Worm (Caenorhabditis elegans) whole organism, young adult: Measurements from ENCODE around the gene srh-275.

Source experiments
- B0336.3 ChIP-seq: fragments of 200-800 bp; sonication (Bioruptor generic); IDR thresholded peaks from 2 replicates; pipeline ENCODE4 v1.3.6; 2022; ENCODE audit warnings: missing genetic modification characterization, missing compliant biosample characterization
- F10E7.11 ChIP-seq: sonication (generic microtip); optimal IDR thresholded peaks from 2 replicates; lab custom pipeline; 2017; ENCODE audit warnings: mild to moderate bottlenecking, missing genetic modification characterization, moderate library complexity, missing compliant biosample characterization
- F57A8.1 ChIP-seq: fragments of 200-800 bp; sonication (Bioruptor generic); optimal IDR thresholded peaks from 2 replicates; lab custom pipeline; 2018; ENCODE audit warnings: mild to moderate bottlenecking, missing genetic modification characterization, moderate library complexity, missing compliant biosample characterization
- K11D2.4 ChIP-seq: fragments of 200-800 bp; sonication (Bioruptor generic); IDR thresholded peaks from 2 replicates; pipeline ENCODE4 v1.3.6; 2022; ENCODE audit warnings: missing genetic modification reagents, missing genetic modification characterization, missing compliant biosample characterization
- T26A5.8 ChIP-seq: sonication (generic microtip); optimal IDR thresholded peaks from 2 replicates; lab custom pipeline; 2016; ENCODE audit warnings: missing genetic modification characterization, missing compliant biosample characterization
- Y53F4B.3 ChIP-seq: fragments of 200-800 bp; sonication (Bioruptor generic); IDR thresholded peaks from 2 replicates; pipeline ENCODE4 v1.3.6; 2022; ENCODE audit warnings: missing genetic modification reagents, missing genetic modification characterization, missing compliant biosample characterization
- Y67H2A.10 ChIP-seq: fragments of 200-800 bp; sonication (Bioruptor generic); conservative IDR thresholded peaks from 2 replicates; pipeline ENCODE4 v1.3.6; 2022; ENCODE audit warnings: missing genetic modification reagents, missing genetic modification characterization, missing compliant biosample characterization
- akir-1 ChIP-seq: fragments of 200-800 bp; sonication (Bioruptor generic); optimal IDR thresholded peaks from 2 replicates; lab custom pipeline; 2018; ENCODE audit warnings: mild to moderate bottlenecking, missing genetic modification characterization, moderate library complexity, missing compliant biosample characterization
- aptf-3 ChIP-seq: fragments of 200-800 bp; sonication (Bioruptor generic); IDR thresholded peaks from 2 replicates; pipeline ENCODE4 v1.3.6; 2022; ENCODE audit warnings: missing genetic modification characterization, missing compliant biosample characterization
- atf-7 ChIP-seq: sonication (generic microtip); optimal IDR thresholded peaks from 2 replicates; lab custom pipeline; 2017; ENCODE audit warnings: mild to moderate bottlenecking, missing genetic modification characterization, missing compliant biosample characterization
- bed-2 ChIP-seq: fragments of 200-800 bp; sonication (Bioruptor generic); IDR thresholded peaks from 2 replicates; pipeline ENCODE4 v1.3.6; 2022; ENCODE audit warnings: missing genetic modification reagents, missing genetic modification characterization, missing compliant biosample characterization
- ccch-3 ChIP-seq: fragments of 200-800 bp; sonication (Bioruptor generic); optimal IDR thresholded peaks from 2 replicates; lab custom pipeline; 2018; ENCODE audit warnings: mild to moderate bottlenecking, missing genetic modification characterization, missing compliant biosample characterization
- cebp-1 ChIP-seq, 2 experiments: fragments of 200-800 bp in 1 of 2; sonication (Bioruptor generic) in 1 of 2; sonication (generic microtip) in 1 of 2; IDR thresholded peaks in 1 of 2; optimal IDR thresholded peaks in 1 of 2; 2 replicates each; pipeline versions ENCODE4 v1.3.6 to Lab custom; 2017 to 2022; ENCODE audit warnings: missing compliant biosample characterization in 2 of 2, missing genetic modification characterization in 2 of 2, mild to moderate bottlenecking in 1 of 2, missing genetic modification reagents in 1 of 2, moderate library complexity in 1 of 2
- ceh-40 ChIP-seq: fragments of 200-800 bp; sonication (Bioruptor generic); IDR thresholded peaks from 2 replicates; pipeline ENCODE4 v1.3.6; 2022; ENCODE audit warnings: missing genetic modification characterization, missing compliant biosample characterization
- dpff-1 ChIP-seq: sonication (generic microtip); optimal IDR thresholded peaks from 2 replicates; lab custom pipeline; 2017; ENCODE audit warnings: mild to moderate bottlenecking, missing genetic modification characterization, missing compliant biosample characterization
- egrh-3 ChIP-seq: fragments of 200-800 bp; sonication (Bioruptor generic); IDR thresholded peaks from 2 replicates; pipeline ENCODE4 v1.3.6; 2022; ENCODE audit warnings: missing genetic modification reagents, missing genetic modification characterization, missing compliant biosample characterization
- hlh-12 ChIP-seq: sonication (generic microtip); optimal IDR thresholded peaks from 2 replicates; lab custom pipeline; 2016; ENCODE audit warnings: missing genetic modification characterization, missing compliant biosample characterization
- hsf-1 ChIP-seq: fragments of 200-800 bp; sonication (Bioruptor generic); IDR thresholded peaks from 2 replicates; pipeline ENCODE4 v1.3.6; 2022; ENCODE audit warnings: missing genetic modification reagents, missing genetic modification characterization, missing compliant biosample characterization
- lin-26 ChIP-seq: fragments of 200-800 bp; sonication (Bioruptor generic); IDR thresholded peaks from 2 replicates; pipeline ENCODE4 v1.3.6; 2022; ENCODE audit warnings: missing genetic modification reagents, missing genetic modification characterization, missing compliant biosample characterization
- lin-40 ChIP-seq: sonication (generic microtip); optimal IDR thresholded peaks from 2 replicates; lab custom pipeline; 2016; ENCODE audit warnings: missing genetic modification characterization, mild to moderate bottlenecking, missing compliant biosample characterization, missing genotype, missing genetic modification reagents
- madf-3 ChIP-seq: fragments of 200-800 bp; sonication (Bioruptor generic); IDR thresholded peaks from 2 replicates; pipeline ENCODE4 v1.3.6; 2022; ENCODE audit warnings: missing genetic modification reagents, missing genetic modification characterization, missing compliant biosample characterization
- mes-4 ChIP-seq: sonication (generic microtip); optimal IDR thresholded peaks from 2 replicates; lab custom pipeline; 2016; ENCODE audit warnings: missing genotype, missing genetic modification characterization, missing compliant biosample characterization
- nhr-179 ChIP-seq: sonication (generic microtip); optimal IDR thresholded peaks from 2 replicates; lab custom pipeline; 2016; ENCODE audit warnings: mild to moderate bottlenecking, missing genetic modification characterization, missing compliant biosample characterization
- nhr-27 ChIP-seq: fragments of 200-800 bp; sonication (Bioruptor generic); optimal IDR thresholded peaks from 2 replicates; lab custom pipeline; 2018; ENCODE audit warnings: mild to moderate bottlenecking, missing genetic modification characterization, moderate library complexity, missing compliant biosample characterization
- nhr-80 ChIP-seq: sonication (generic microtip); optimal IDR thresholded peaks from 2 replicates; lab custom pipeline; 2016; ENCODE audit warnings: missing genetic modification characterization, missing compliant biosample characterization
- pha-4 ChIP-seq: fragments of 150-350 bp; sonication (generic microtip); optimal IDR thresholded peaks from 2 replicates; lab custom pipeline; 2014; ENCODE audit warnings: missing biosample characterization, missing genetic modification reagents, missing genetic modification characterization
- rec-8 ChIP-seq, 2 experiments: sonication (generic microtip); optimal IDR thresholded peaks; 2 replicates each; lab custom pipeline; 2016; ENCODE audit warnings: mild to moderate bottlenecking in 2 of 2, missing genetic modification characterization in 2 of 2, missing genetic modification reagents in 2 of 2, missing genotype in 2 of 2, missing biosample characterization in 1 of 2, missing compliant biosample characterization in 1 of 2, moderate library complexity in 1 of 2
- snpc-4 ChIP-seq, 5 experiments: fragments of 150-350 bp in 1 of 5; sonication (generic microtip) in 4 of 5; optimal IDR thresholded peaks; 2 replicates each; lab custom pipeline; 2014 to 2018; ENCODE audit warnings: missing genetic modification characterization in 5 of 5, missing biosample characterization in 3 of 5, antibody characterized with exemption in 2 of 5, mild to moderate bottlenecking in 2 of 5, missing compliant biosample characterization in 2 of 5, missing genotype in 2 of 5, moderate library complexity in 2 of 5, missing genetic modification reagents in 1 of 5
- sptf-2 ChIP-seq: fragments of 200-800 bp; sonication (Bioruptor generic); optimal IDR thresholded peaks from 2 replicates; lab custom pipeline; 2018; ENCODE audit warnings: mild to moderate bottlenecking, missing genetic modification characterization, missing compliant biosample characterization
- tbp1 ChIP-seq: fragments of 200-800 bp; sonication (Bioruptor generic); optimal IDR thresholded peaks from 2 replicates; lab custom pipeline; 2018; ENCODE audit warnings: mild to moderate bottlenecking, missing genetic modification characterization, missing compliant biosample characterization
- tbx-9 ChIP-seq: sonication (generic microtip); optimal IDR thresholded peaks from 2 replicates; lab custom pipeline; 2016; ENCODE audit warnings: borderline replicate concordance, missing genetic modification characterization, inconsistent platforms, missing compliant biosample characterization
- unc-130 ChIP-seq: sonication (generic microtip); optimal IDR thresholded peaks from 2 replicates; lab custom pipeline; 2016; ENCODE audit warnings: missing genetic modification reagents, missing genetic modification characterization, missing compliant biosample characterization
- xnd-1 ChIP-seq: sonication (generic microtip); optimal IDR thresholded peaks from 2 replicates; lab custom pipeline; 2016; ENCODE audit warnings: missing genotype, missing genetic modification reagents, missing genetic modification characterization, missing compliant biosample characterization
- ztf-28 ChIP-seq: fragments of 200-800 bp; sonication (Bioruptor generic); IDR thresholded peaks from 2 replicates; pipeline ENCODE4 v1.3.6; 2022; ENCODE audit warnings: missing genetic modification reagents, missing genetic modification characterization, missing compliant biosample characterization

The srh-275 gene

ce11 chrV:7355464-7355863, 2.7 kb downstream of the srh-275 start, which contains the start of gene tag-293:
Gene tag-293, minus strand, starts transcription at chrV:7355564.
- TF ChIP-seq xnd-1 (tag; lab: Kevin White, UChicago) (no peak), madf-3 (GFP tag; lab: Robert Waterston, UW) (no peak), cebp-1 (GFP tag; IDR thresholded peaks at IDR 0.05; lab: Robert Waterston, UW) (no peak), cebp-1 (tag; optimal IDR thresholded peaks at IDR 0.05; lab: Kevin White, UChicago) (no peak), aptf-3 (GFP tag; lab: Robert Waterston, UW) (no peak), Y53F4B.3 (GFP tag; lab: Robert Waterston, UW) (no peak), hsf-1 (no peak), snpc-4 (GFP tag; optimal IDR thresholded peaks at IDR 0.05; lab: Kevin White, UChicago) (no peak), snpc-4 (tag; optimal IDR thresholded peaks at IDR 0.05; lab: Kevin White, UChicago) (no peak), B0336.3 (GFP tag; lab: Robert Waterston, UW) (no peak), lin-26 (GFP tag; lab: Robert Waterston, UW) (no peak), ceh-40 (GFP tag; lab: Robert Waterston, UW) (no peak), nhr-179 (tag; lab: Kevin White, UChicago) (no peak), sptf-2 (GFP tag; lab: Kevin White, UChicago) (no peak), ccch-3 (GFP tag; lab: Kevin White, UChicago) (no peak), bed-2 (GFP tag; lab: Robert Waterston, UW) (no peak), atf-7 (tag; lab: Kevin White, UChicago) (no peak)
- TF ChIP-seq, all 124 proteins: peak for 0

- TF ChIP-seq ceh-40 (GFP tag; lab: Robert Waterston, UW), result no peak
- no peak for TF ChIP-seq tbx-9
- no peak for TF ChIP-seq ztf-28 (GFP tag; lab: Robert Waterston, UW)
- no peak for TF ChIP-seq Y67H2A.10 (GFP tag; lab: Robert Waterston, UW)
- TF ChIP-seq T26A5.8 (tag; lab: Kevin White, UChicago), result no peak
- no peak for TF ChIP-seq B0336.3 (GFP tag; lab: Robert Waterston, UW)
- no peak for TF ChIP-seq K11D2.4 (GFP tag; lab: Robert Waterston, UW)
- TF ChIP-seq pha-4 (tag; lab: Kevin White, UChicago), result no peak
- TF ChIP-seq F10E7.11 (tag; lab: Kevin White, UChicago), result no peak
- no peak for TF ChIP-seq tbp1 (GFP tag; lab: Kevin White, UChicago)
- no peak for TF ChIP-seq nhr-80 (tag; lab: Kevin White, UChicago)
- TF ChIP-seq F57A8.1 (GFP tag; lab: Kevin White, UChicago), result no peak
Measured at ce11 chrV:7356684-7357083, 3.9 kb downstream of the srh-275 start, which contains the start of gene C03G6.21. Gene C03G6.21, minus strand, starts transcription at chrV:7356784.

- no peak for TF ChIP-seq rec-8 (tag; optimal IDR thresholded peaks at IDR 0.05; lab: Kevin White, UChicago)
Measured at ce11 chrV:7357132-7357531, 4.3 kb downstream of the srh-275 start, which contains the start of gene C03G6.6. Gene C03G6.6, plus strand, starts transcription at chrV:7357432.

- TF ChIP-seq akir-1, result no peak
- no peak for TF ChIP-seq sptf-2 (GFP tag; lab: Kevin White, UChicago)
- TF ChIP-seq egrh-3 (GFP tag; lab: Robert Waterston, UW), result no peak
- no peak for TF ChIP-seq mes-4
- TF ChIP-seq dpff-1 (tag; lab: Kevin White, UChicago), result no peak
- TF ChIP-seq lin-40 (tag; lab: Kevin White, UChicago), result no peak
- no peak for TF ChIP-seq unc-130 (GFP tag; lab: Kevin White, UChicago)
- TF ChIP-seq nhr-27 (tag; lab: Kevin White, UChicago), result no peak
- no peak for TF ChIP-seq tbp1 (GFP tag; lab: Kevin White, UChicago)
- no peak for TF ChIP-seq hlh-12 (tag; lab: Kevin White, UChicago)
- TF ChIP-seq ccch-3 (GFP tag; lab: Kevin White, UChicago), result no peak
- TF ChIP-seq, all 124 proteins: peak for 0
Measured at ce11 chrV:7361673-7362072, 8.9 kb downstream of the srh-275 start, which contains the start of gene cyp-35A1. Gene cyp-35A1, minus strand, starts transcription at chrV:7361773.
